Fruit fly (Drosophila melanogaster): ENCODE measurements around the gene Dnah3.

Dnah3 gene

dm6 chr3L:4825584-4825983 lies 35.5 kb upstream of the Dnah3 start, which contains the start of the genes Dhc64C and LeuRS-m:
TSS of gene Dhc64C (minus strand) at chr3L:4825687.
TSS of gene LeuRS-m (plus strand) at chr3L:4825853.
- TF ChIP-seq woc (GFP tag; optimal IDR thresholded peaks at IDR 0.05) (no peak), dsf (GFP tag; optimal IDR thresholded peaks at IDR 0.05; ENCODE audit: borderline replicate concordance) (no peak), Dif (GFP tag; optimal IDR thresholded peaks at IDR 0.05; ENCODE audit: partially characterized antibody) (no peak), lola (GFP tag; optimal IDR thresholded peaks at IDR 0.05) (no peak), Sp1 (GFP tag; optimal IDR thresholded peaks at IDR 0.05) (peak; percentile 20), N (GFP tag; optimal IDR thresholded peaks at IDR 0.05) (no peak), Rel (GFP tag; optimal IDR thresholded peaks at IDR 0.05) (no peak), Rel (tag; optimal IDR thresholded peaks at IDR 0.05) (peak; percentile 74), dl (GFP tag; optimal IDR thresholded peaks at IDR 0.05; ENCODE audit: insufficient read depth in 1 of 2, partially characterized antibody in 2 of 2) (no peak), HLH106 (tag; optimal IDR thresholded peaks at IDR 0.05) (peak; percentile 39), Dfd (GFP tag; optimal IDR thresholded peaks at IDR 0.05) (no peak), CG9705 (GFP tag; optimal IDR thresholded peaks at IDR 0.05) (peak; percentile 5), OdsH (GFP tag; optimal IDR thresholded peaks at IDR 0.05) (no peak), sv (GFP tag; optimal IDR thresholded peaks at IDR 0.05) (no peak), foxo (GFP tag; optimal IDR thresholded peaks at IDR 0.05) (peak in 1 of 2 experiments; percentile 54), CrebA (GFP tag; optimal IDR thresholded peaks at IDR 0.05; ENCODE audit: borderline replicate concordance) (no peak), Hr78 (GFP tag; optimal IDR thresholded peaks at IDR 0.05) (no peak), psq (GFP tag; optimal IDR thresholded peaks at IDR 0.05) (no peak), br (GFP tag; optimal IDR thresholded peaks at IDR 0.05) (peak; percentile 42), pan (optimal IDR thresholded peaks at IDR 0.05) (no peak), tai (GFP tag; optimal IDR thresholded peaks at IDR 0.05) (no peak), brk (GFP tag; optimal IDR thresholded peaks at IDR 0.05) (no peak), sage (GFP tag; optimal IDR thresholded peaks at IDR 0.05) (no peak), fru (GFP tag; optimal IDR thresholded peaks at IDR 0.05) (no peak), Mio (GFP tag; optimal IDR thresholded peaks at IDR 0.05) (no peak), Myc (optimal IDR thresholded peaks at IDR 0.05) (no peak), h (GFP tag; optimal IDR thresholded peaks at IDR 0.05) (peak; percentile 57), rgr (GFP tag; optimal IDR thresholded peaks at IDR 0.05) (peak; percentile 52), Abd-B (GFP tag; optimal IDR thresholded peaks at IDR 0.05) (no peak), GATAd (GFP tag; optimal IDR thresholded peaks at IDR 0.05) (peak; percentile 8), Hr83 (GFP tag; optimal IDR thresholded peaks at IDR 0.05; ENCODE audit: poor library complexity, severe bottlenecking) (peak; percentile 49), ey (GFP tag; optimal IDR thresholded peaks at IDR 0.05) (peak; percentile 46), dmrt93B (GFP tag; optimal IDR thresholded peaks at IDR 0.05) (no peak), jim (GFP tag; optimal IDR thresholded peaks at IDR 0.05) (peak; percentile 19)

DNA sequence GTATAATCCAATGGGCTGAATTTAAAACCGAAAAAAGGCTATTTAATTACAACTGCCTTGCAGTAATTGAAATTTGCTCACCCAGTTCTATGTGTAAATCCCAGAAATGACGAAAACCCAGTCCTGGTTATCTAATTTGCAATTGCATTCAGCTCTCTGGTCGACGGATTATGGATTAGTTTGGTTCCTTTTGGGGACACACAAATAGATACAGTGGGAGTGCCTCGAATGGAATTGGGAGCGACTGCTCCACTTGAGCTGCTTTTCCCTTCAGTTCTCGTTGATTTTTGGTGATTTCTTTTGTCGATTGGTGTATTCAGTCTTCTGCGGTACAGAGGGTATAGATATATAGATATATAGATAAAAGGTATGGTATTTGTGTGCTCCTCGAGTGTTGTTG lies 27.6 kb upstream of the Dnah3 start, which contains the start of gene CG13708:
Gene CG13708 (minus strand): TSS at position 101 of the 400 bp plus-strand sequence.
- TF ChIP-seq rgr (GFP tag; optimal IDR thresholded peaks at IDR 0.05) (no peak), lola (GFP tag; optimal IDR thresholded peaks at IDR 0.05) (no peak), usp (GFP tag; optimal IDR thresholded peaks at IDR 0.05) (no peak), dmrt93B (GFP tag; optimal IDR thresholded peaks at IDR 0.05) (no peak)

DNA sequence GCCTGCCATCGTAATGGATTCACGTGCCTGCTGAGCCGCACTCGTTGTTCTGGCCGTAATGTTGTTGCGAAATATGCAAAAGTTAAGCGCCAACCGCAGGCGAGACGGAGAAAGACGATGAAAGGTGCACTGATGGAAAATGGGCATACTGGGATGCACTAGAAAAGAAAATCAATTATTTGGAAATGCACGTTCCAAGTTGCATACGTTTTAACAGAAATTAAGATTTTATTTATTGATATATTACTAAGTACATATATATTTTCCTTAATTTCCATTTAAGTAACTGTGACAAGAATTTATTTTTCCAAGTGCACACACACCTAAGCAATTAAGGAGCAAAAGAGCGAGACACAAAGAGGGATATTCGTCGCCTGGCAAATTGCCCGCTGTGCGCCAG lies 26.1 kb upstream of the Dnah3 start:
- no peak for TF ChIP-seq Hr78 (GFP tag; optimal IDR thresholded peaks at IDR 0.05)
- no peak for TF ChIP-seq dmrt93B (GFP tag; optimal IDR thresholded peaks at IDR 0.05)
- no peak for TF ChIP-seq psq (GFP tag; optimal IDR thresholded peaks at IDR 0.05)
- TF ChIP-seq tai (GFP tag; optimal IDR thresholded peaks at IDR 0.05) = no peak
- TF ChIP-seq Vsx2 (GFP tag; optimal IDR thresholded peaks at IDR 0.05; ENCODE audit: partially characterized antibody) = no peak
- no peak for TF ChIP-seq jim (GFP tag; optimal IDR thresholded peaks at IDR 0.05)
- TF ChIP-seq usp (GFP tag; optimal IDR thresholded peaks at IDR 0.05) = no peak
- TF ChIP-seq woc (GFP tag; optimal IDR thresholded peaks at IDR 0.05) = no peak
- no peak for TF ChIP-seq sv (GFP tag; optimal IDR thresholded peaks at IDR 0.05)
- no peak for TF ChIP-seq Sp1 (GFP tag; optimal IDR thresholded peaks at IDR 0.05)
- no peak for TF ChIP-seq Abd-B (GFP tag; optimal IDR thresholded peaks at IDR 0.05)
- no peak for TF ChIP-seq lola (GFP tag; optimal IDR thresholded peaks at IDR 0.05)
- no peak for TF ChIP-seq HLH106 (tag; optimal IDR thresholded peaks at IDR 0.05)
- TF ChIP-seq CG9705 (GFP tag; optimal IDR thresholded peaks at IDR 0.05) = no peak
- no peak for TF ChIP-seq Dif (GFP tag; optimal IDR thresholded peaks at IDR 0.05; ENCODE audit: partially characterized antibody)
- no peak for TF ChIP-seq br (GFP tag; optimal IDR thresholded peaks at IDR 0.05)
- no peak for TF ChIP-seq OdsH (GFP tag; optimal IDR thresholded peaks at IDR 0.05)

All from whole organism, wandering third instar larva.